Fruit fly (Drosophila melanogaster) whole organism, embryonic: ENCODE data around the gene Col4a1.

Source experiments
- Asciz ChIP-seq: fragments of 200-800 bp; sonication (Bioruptor generic); optimal IDR thresholded peaks from 2 replicates; lab custom pipeline; 2017; ENCODE audit warnings: missing biosample characterization, mild to moderate bottlenecking, missing genetic modification characterization, missing genetic modification reagents
- Atf3 ChIP-seq: fragments of 200-800 bp; sonication (Bioruptor generic); optimal IDR thresholded peaks from 3 replicates; lab custom pipeline; 2016; ENCODE audit warnings: missing biosample characterization, missing genetic modification characterization
- CG10565 ChIP-seq: fragments of 200-800 bp; sonication (Bioruptor generic); optimal IDR thresholded peaks from 3 replicates; lab custom pipeline; 2016; ENCODE audit warnings: missing biosample characterization, mild to moderate bottlenecking, missing genetic modification characterization
- CG10979 ChIP-seq: fragments of 200-800 bp; sonication (Bioruptor generic); optimal IDR thresholded peaks from 2 replicates; lab custom pipeline; 2018; ENCODE audit warnings: missing biosample characterization, mild to moderate bottlenecking, missing genetic modification characterization, moderate library complexity
- CG12219 ChIP-seq: fragments of 200-800 bp; sonication (Bioruptor generic); optimal IDR thresholded peaks from 3 replicates; lab custom pipeline; 2018; ENCODE audit warnings: missing biosample characterization, mild to moderate bottlenecking, missing genetic modification characterization
- CG12744 ChIP-seq: fragments of 200-800 bp; sonication (Bioruptor generic); optimal IDR thresholded peaks from 2 replicates; lab custom pipeline; 2016; ENCODE audit warnings: missing biosample characterization, missing genetic modification characterization
- CG12769 ChIP-seq: fragments of 200-800 bp; sonication (Bioruptor generic); optimal IDR thresholded peaks from 2 replicates; lab custom pipeline; 2019; ENCODE audit warnings: missing biosample characterization, mild to moderate bottlenecking, missing genetic modification characterization, moderate library complexity
- CG12942 ChIP-seq: fragments of 200-800 bp; sonication (Bioruptor generic); optimal IDR thresholded peaks from 3 replicates; lab custom pipeline; 2016; ENCODE audit warnings: missing biosample characterization, missing genetic modification characterization
- CG13424 ChIP-seq: fragments of 200-800 bp; sonication (Bioruptor generic); optimal IDR thresholded peaks from 2 replicates; lab custom pipeline; 2019; ENCODE audit warnings: missing biosample characterization, mild to moderate bottlenecking, missing genetic modification characterization, moderate library complexity
- CG14014 ChIP-seq: fragments of 200-800 bp; sonication (Bioruptor generic); IDR thresholded peaks from 2 replicates; pipeline ENCODE4 v1.3.6; 2022; ENCODE audit warnings: missing biosample characterization, missing genetic modification characterization
- CG1529 ChIP-seq: fragments of 200-800 bp; sonication (Bioruptor generic); optimal IDR thresholded peaks from 3 replicates; lab custom pipeline; 2018; ENCODE audit warnings: missing biosample characterization, missing genetic modification characterization
- CG17328 ChIP-seq: fragments of 200-800 bp; sonication (Bioruptor generic); IDR thresholded peaks from 2 replicates; pipeline ENCODE4 v1.3.6; 2022; ENCODE audit warnings: missing biosample characterization, missing genetic modification characterization
- CG17385 ChIP-seq: fragments of 200-800 bp; sonication (Bioruptor generic); optimal IDR thresholded peaks from 3 replicates; lab custom pipeline; 2018; ENCODE audit warnings: missing biosample characterization, mild to moderate bottlenecking, missing genetic modification characterization
- CG18476 ChIP-seq: fragments of 200-800 bp; sonication (Bioruptor generic); optimal IDR thresholded peaks from 2 replicates; lab custom pipeline; 2016; ENCODE audit warnings: missing biosample characterization, mild to moderate bottlenecking, missing genetic modification characterization
- CG2202 ChIP-seq: fragments of 200-800 bp; sonication (Bioruptor generic); optimal IDR thresholded peaks from 2 replicates; lab custom pipeline; 2018; ENCODE audit warnings: missing biosample characterization, mild to moderate bottlenecking, missing genetic modification characterization
- CG2678 ChIP-seq: fragments of 200-800 bp; sonication (Bioruptor generic); optimal IDR thresholded peaks from 3 replicates; lab custom pipeline; 2019; ENCODE audit warnings: missing biosample characterization, mild to moderate bottlenecking, missing genetic modification characterization, moderate library complexity
- CG2712 ChIP-seq: fragments of 200-800 bp; optimal IDR thresholded peaks from 3 replicates; lab custom pipeline; 2019; ENCODE audit warnings: missing biosample characterization, mild to moderate bottlenecking, missing genetic modification characterization, moderate library complexity
- CG31224 ChIP-seq: fragments of 200-800 bp; sonication (Bioruptor generic); IDR thresholded peaks from 2 replicates; pipeline ENCODE4 v1.3.6; 2022; ENCODE audit warnings: missing biosample characterization, missing genetic modification characterization
- CG32532 ChIP-seq: fragments of 200-800 bp; sonication (Bioruptor generic); IDR thresholded peaks from 2 replicates; pipeline ENCODE4 v1.3.6; 2022; ENCODE audit warnings: missing biosample characterization, missing genetic modification characterization
- CG33557 ChIP-seq: fragments of 200-800 bp; sonication (Bioruptor generic); optimal IDR thresholded peaks from 2 replicates; lab custom pipeline; 2019; ENCODE audit warnings: missing biosample characterization, mild to moderate bottlenecking, missing genetic modification characterization, moderate library complexity
- CG4424 ChIP-seq: fragments of 200-800 bp; sonication (Bioruptor generic); optimal IDR thresholded peaks from 3 replicates; lab custom pipeline; 2016; ENCODE audit warnings: missing biosample characterization, missing genetic modification characterization
- CG5245 ChIP-seq: fragments of 200-800 bp; sonication (Bioruptor generic); optimal IDR thresholded peaks from 3 replicates; lab custom pipeline; 2016; ENCODE audit warnings: missing biosample characterization, missing genetic modification characterization
- CG5953 ChIP-seq: fragments of 200-800 bp; sonication (Bioruptor generic); IDR thresholded peaks from 2 replicates; pipeline ENCODE4 v1.3.6; 2022; ENCODE audit warnings: missing biosample characterization, missing genetic modification characterization
- CG6175 ChIP-seq: fragments of 200-800 bp; sonication (Bioruptor generic); IDR thresholded peaks from 3 replicates; pipeline ENCODE4 v1.3.6; 2022; ENCODE audit warnings: missing biosample characterization, missing genetic modification characterization
- CG7786 ChIP-seq: fragments of 200-800 bp; sonication (Bioruptor generic); optimal IDR thresholded peaks from 2 replicates; lab custom pipeline; 2016; ENCODE audit warnings: missing biosample characterization, missing genetic modification characterization
- Camta ChIP-seq: fragments of 200-800 bp; sonication (Bioruptor generic); optimal IDR thresholded peaks from 2 replicates; lab custom pipeline; 2016; ENCODE audit warnings: missing biosample characterization, missing genetic modification characterization
- Dip2 ChIP-seq: fragments of 200-800 bp; sonication (Bioruptor generic); IDR thresholded peaks from 2 replicates; pipeline ENCODE4 v1.3.6; 2022; ENCODE audit warnings: missing biosample characterization, missing genetic modification characterization
- Fer2 ChIP-seq: fragments of 200-800 bp; sonication (Bioruptor generic); optimal IDR thresholded peaks from 2 replicates; lab custom pipeline; 2018; ENCODE audit warnings: missing biosample characterization, mild to moderate bottlenecking, missing genetic modification characterization, moderate library complexity
- H15 ChIP-seq: fragments of 200-800 bp; sonication (Bioruptor generic); IDR thresholded peaks from 3 replicates; pipeline ENCODE4 v1.3.6; 2022; ENCODE audit warnings: missing biosample characterization, missing genetic modification characterization
- MESR4 ChIP-seq: fragments of 200-800 bp; sonication (Bioruptor generic); optimal IDR thresholded peaks from 2 replicates; lab custom pipeline; 2018; ENCODE audit warnings: missing biosample characterization, mild to moderate bottlenecking, missing genetic modification characterization, moderate library complexity
- Neu2 ChIP-seq: fragments of 200-800 bp; sonication (Bioruptor generic); optimal IDR thresholded peaks from 3 replicates; lab custom pipeline; 2016; ENCODE audit warnings: missing biosample characterization, missing genetic modification characterization, borderline replicate concordance
- PHDP ChIP-seq: fragments of 200-800 bp; sonication (Bioruptor generic); optimal IDR thresholded peaks from 3 replicates; lab custom pipeline; 2018; ENCODE audit warnings: missing biosample characterization, mild to moderate bottlenecking, missing genetic modification characterization, moderate library complexity
- Rx ChIP-seq: fragments of 200-800 bp; sonication (Bioruptor generic); IDR thresholded peaks from 2 replicates; pipeline ENCODE4 v1.3.6; 2022; ENCODE audit warnings: missing biosample characterization, missing genetic modification characterization
- Side ChIP-seq: fragments of 200-800 bp; sonication (Bioruptor generic); optimal IDR thresholded peaks from 2 replicates; lab custom pipeline; 2016; ENCODE audit warnings: missing biosample characterization, missing genetic modification characterization
- Six4 ChIP-seq: fragments of 200-800 bp; sonication (Bioruptor generic); optimal IDR thresholded peaks from 2 replicates; lab custom pipeline; 2016; ENCODE audit warnings: missing biosample characterization, missing genetic modification characterization
- Vsx1 ChIP-seq: fragments of 200-800 bp; sonication (Bioruptor generic); optimal IDR thresholded peaks from 2 replicates; lab custom pipeline; 2017; ENCODE audit warnings: missing biosample characterization, mild to moderate bottlenecking, missing genetic modification characterization, missing genetic modification reagents
- YL-1 ChIP-seq: fragments of 200-800 bp; sonication (Bioruptor generic); optimal IDR thresholded peaks from 3 replicates; lab custom pipeline; 2017; ENCODE audit warnings: missing biosample characterization, mild to moderate bottlenecking, missing genetic modification characterization
- ap ChIP-seq: fragments of 200-800 bp; sonication (Bioruptor generic); IDR thresholded peaks from 2 replicates; pipeline ENCODE4 v1.3.6; 2022; ENCODE audit warnings: missing biosample characterization, missing genetic modification characterization
- chif ChIP-seq, 2 experiments: fragments of 200-800 bp; sonication (Bioruptor generic); optimal IDR thresholded peaks; 3 replicates each; lab custom pipeline; 2016; ENCODE audit warnings: missing biosample characterization in 2 of 2, missing genetic modification characterization in 2 of 2
- emc ChIP-seq: fragments of 200-800 bp; sonication (Bioruptor generic); optimal IDR thresholded peaks from 2 replicates; lab custom pipeline; 2016; ENCODE audit warnings: missing biosample characterization, missing genetic modification characterization
- ewg ChIP-seq: fragments of 200-800 bp; sonication (Bioruptor generic); optimal IDR thresholded peaks from 3 replicates; lab custom pipeline; 2017; ENCODE audit warnings: mild to moderate bottlenecking, missing biosample characterization, missing genetic modification reagents, missing genetic modification characterization
- gfzf ChIP-seq: fragments of 200-800 bp; sonication (Bioruptor generic); optimal IDR thresholded peaks from 2 replicates; lab custom pipeline; 2016; ENCODE audit warnings: missing biosample characterization, mild to moderate bottlenecking, missing genetic modification characterization, moderate library complexity
- hb ChIP-seq: fragments of 200-800 bp; sonication (Bioruptor generic); IDR thresholded peaks from 3 replicates; pipeline ENCODE4 v1.3.6; 2022; ENCODE audit warnings: missing biosample characterization, missing genetic modification characterization; ENCODE audit not compliant: partially characterized antibody
- jumu ChIP-seq: fragments of 200-800 bp; sonication (Bioruptor generic); optimal IDR thresholded peaks from 3 replicates; lab custom pipeline; 2016; ENCODE audit warnings: missing biosample characterization, missing genetic modification characterization
- otp ChIP-seq: fragments of 200-800 bp; sonication (Bioruptor generic); IDR thresholded peaks from 3 replicates; pipeline ENCODE4, ENCODE4 v1.3.6; 2022; ENCODE audit warnings: missing biosample characterization, missing genetic modification characterization
- row ChIP-seq: fragments of 200-800 bp; sonication (Bioruptor generic); IDR thresholded peaks from 3 replicates; pipeline ENCODE4 v1.3.6; 2022; ENCODE audit warnings: missing biosample characterization, missing genetic modification characterization
- scrt ChIP-seq: fragments of 200-800 bp; sonication (Bioruptor generic); optimal IDR thresholded peaks from 2 replicates; lab custom pipeline; 2018; ENCODE audit warnings: missing biosample characterization, mild to moderate bottlenecking, missing genetic modification characterization, moderate library complexity
- so ChIP-seq: fragments of 200-800 bp; sonication (Bioruptor generic); IDR thresholded peaks from 3 replicates; pipeline ENCODE4 v1.3.6; 2022; ENCODE audit warnings: missing biosample characterization, missing genetic modification characterization
- toy ChIP-seq: fragments of 200-800 bp; sonication (Bioruptor generic); IDR thresholded peaks from 2 replicates; pipeline ENCODE4 v1.3.6; 2022; ENCODE audit warnings: missing biosample characterization, missing genetic modification characterization
- vnd ChIP-seq: fragments of 200-800 bp; sonication (Bioruptor generic); IDR thresholded peaks from 3 replicates; pipeline ENCODE4 v1.3.6; 2022; ENCODE audit warnings: missing biosample characterization, missing genetic modification characterization; ENCODE audit not compliant: partially characterized antibody

Gene Col4a1

DNA sequence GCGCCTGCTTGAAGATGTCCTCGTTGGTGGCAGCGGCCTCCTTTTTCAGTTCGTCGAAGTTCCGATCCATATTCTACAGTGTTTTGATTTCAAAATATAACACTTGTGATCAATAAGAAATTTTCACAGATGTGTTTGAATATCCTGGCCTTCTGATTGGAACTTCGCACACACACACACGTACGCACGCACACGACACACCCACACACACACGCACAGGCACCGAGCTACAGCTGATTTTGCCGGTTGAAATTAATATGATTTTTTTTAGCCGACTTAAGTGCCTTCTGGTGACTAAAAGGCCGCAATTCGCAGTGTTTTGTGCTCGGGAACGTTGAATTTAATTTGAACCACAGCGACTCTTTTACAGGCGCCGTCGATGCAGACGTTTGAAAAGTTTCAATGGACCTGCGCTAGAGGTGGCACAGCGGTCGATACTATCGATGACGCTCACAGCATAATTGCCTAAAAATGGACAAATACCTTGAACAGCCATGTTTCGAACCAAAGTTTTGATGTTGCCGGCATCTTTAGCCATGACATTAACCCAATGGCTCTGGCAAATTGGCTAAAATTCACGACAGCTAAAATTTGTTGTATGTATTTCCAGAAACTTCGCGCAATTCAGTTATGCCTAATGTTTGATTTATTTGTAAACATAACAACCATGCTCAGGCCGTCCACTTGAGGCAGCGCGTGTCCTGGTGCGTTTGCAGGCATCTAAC is 19.9 kb upstream of the Col4a1 start, which contains the start of gene Rtnl1 (continued):
- no peak for TF ChIP-seq ap (GFP tag; lab: Robert Waterston, UW)
- peak; percentile 29 for TF ChIP-seq CG7786 (GFP tag; lab: Kevin White, UChicago)
- TF ChIP-seq Neu2 = no peak
- 0 out of 3 replicates have a peak, but pooled peaks have one; percentile 7 for TF ChIP-seq CG6175 (GFP tag; lab: Robert Waterston, UW)
- TF ChIP-seq CG12942 (GFP tag; lab: Kevin White, UChicago) = no peak
- no peak for TF ChIP-seq CG18476
- peak; percentile 100 for TF ChIP-seq ewg (GFP tag; lab: Kevin White, UChicago)
- TF ChIP-seq jumu (GFP tag; lab: Kevin White, UChicago) = peak; percentile 72
- TF ChIP-seq Side (GFP tag; lab: Kevin White, UChicago) = peak; percentile 3
- TF ChIP-seq CG13424 = peak; percentile 28
- peak; percentile 24 for TF ChIP-seq CG4424
- peak in 1 of 2 experiments; percentile 35 for TF ChIP-seq chif (GFP tag; optimal IDR thresholded peaks at IDR 0.05; lab: Kevin White, UChicago)
- TF ChIP-seq CG12744 = peak; percentile 46
- TF ChIP-seq Fer2 (tag; lab: Kevin White, UChicago) = no peak
- TF ChIP-seq CG17385 (GFP tag; lab: Kevin White, UChicago) = no peak
- TF ChIP-seq vnd = peak; percentile 80
- no peak for TF ChIP-seq Six4 (GFP tag; lab: Kevin White, UChicago)
- no peak for TF ChIP-seq emc (GFP tag; lab: Kevin White, UChicago)
- no peak for TF ChIP-seq PHDP
- TF ChIP-seq CG2202 (tag; lab: Kevin White, UChicago) = no peak
- TF ChIP-seq so = no peak
- no peak for TF ChIP-seq scrt (GFP tag; lab: Kevin White, UChicago)
- TF ChIP-seq CG1529 (GFP tag; lab: Kevin White, UChicago) = no peak
- TF ChIP-seq row (GFP tag; lab: Robert Waterston, UW) = peak; percentile 57
- TF ChIP-seq YL-1 = peak; percentile 72
- no peak for TF ChIP-seq Camta
- no peak for TF ChIP-seq Vsx1
- TF ChIP-seq toy = no peak
- no peak for TF ChIP-seq CG12769 (tag; lab: Kevin White, UChicago)
- TF ChIP-seq CG17328 (GFP tag; lab: Robert Waterston, UW) = no peak
- peak; percentile 47; the same call in 1 of the 2 replicates for TF ChIP-seq CG32532 (GFP tag; lab: Robert Waterston, UW)
- TF ChIP-seq CG10565 (GFP tag; lab: Kevin White, UChicago) = no peak
- TF ChIP-seq MESR4 (GFP tag; lab: Kevin White, UChicago) = peak; percentile 77
- no peak for TF ChIP-seq H15
- TF ChIP-seq CG5953 (GFP tag; lab: Robert Waterston, UW) = no peak
- TF ChIP-seq Asciz (GFP tag; lab: Kevin White, UChicago) = peak; percentile 88
- no peak for TF ChIP-seq CG12219 (GFP tag; lab: Kevin White, UChicago)
- no peak for TF ChIP-seq otp (GFP tag; lab: Robert Waterston, UW)
- TF ChIP-seq Atf3 (GFP tag; lab: Kevin White, UChicago) = no peak
- no peak for TF ChIP-seq CG5245
- TF ChIP-seq Dip2 (GFP tag; lab: Robert Waterston, UW) = no peak
- TF ChIP-seq CG2678 = no peak
- TF ChIP-seq CG33557 (GFP tag; lab: Kevin White, UChicago) = no peak
- peak; percentile 17 for TF ChIP-seq CG10979
- TF ChIP-seq gfzf = peak; percentile 99
- no peak for TF ChIP-seq CG31224
- TF ChIP-seq Rx (GFP tag; lab: Robert Waterston, UW) = no peak
- peak; percentile 60 for TF ChIP-seq CG2712 (tag; lab: Kevin White, UChicago)
- peak; percentile 79 for TF ChIP-seq hb (GFP tag; lab: Robert Waterston, UW)
- TF ChIP-seq CG14014 (GFP tag; lab: Robert Waterston, UW) = no peak
